Worm (Caenorhabditis elegans): ENCODE results near the gene F10A3.11.

Gene F10A3.11

DNA sequence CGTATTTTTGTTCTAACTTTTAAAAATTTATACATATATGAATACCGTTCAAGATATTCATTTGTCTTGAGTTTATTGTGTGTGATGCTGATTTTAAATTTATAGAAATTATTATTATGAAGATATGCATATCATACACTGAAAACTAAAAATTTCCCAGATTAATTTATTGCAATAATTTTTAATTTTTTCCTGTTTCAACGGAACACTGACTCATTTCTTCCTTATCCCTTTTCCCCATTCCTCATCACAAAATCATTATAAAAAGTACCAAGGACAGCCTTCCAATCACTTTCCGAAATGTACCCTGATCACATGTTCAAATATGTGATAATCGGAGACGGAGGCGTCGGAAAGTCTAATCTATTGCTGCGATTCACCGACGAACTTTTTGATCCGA lies 32.2 kb downstream of the F10A3.11 start, which contains the start of gene rabr-4:
Gene rabr-4 (plus strand): TSS at position 301 of the 400 bp plus-strand sequence.
- TF ChIP-seq ceh-22 (tag; optimal IDR thresholded peaks at IDR 0.05) (no peak), ztf-16 (tag; optimal IDR thresholded peaks at IDR 0.05) (no peak), odd-2 (tag; optimal IDR thresholded peaks at IDR 0.05) (no peak), sox-2 (GFP tag; IDR thresholded peaks at IDR 0.05) (no peak), ceh-24 (tag; optimal IDR thresholded peaks at IDR 0.05) (no peak), ets-4 (tag; optimal IDR thresholded peaks at IDR 0.05) (no peak), tbx-7 (tag; optimal IDR thresholded peaks at IDR 0.05) (no peak), F13H6.1 (tag; optimal IDR thresholded peaks at IDR 0.05) (no peak), sox-4 (tag; optimal IDR thresholded peaks at IDR 0.05) (no peak), C08G9.2 (tag; optimal IDR thresholded peaks at IDR 0.05) (no peak), ceh-9 (tag; optimal IDR thresholded peaks at IDR 0.05) (no peak), rnt-1 (tag; optimal IDR thresholded peaks at IDR 0.05) (no peak), Y22D7AL.16 (tag; optimal IDR thresholded peaks at IDR 0.05) (no peak), ceh-2 (tag; optimal IDR thresholded peaks at IDR 0.05) (no peak), madf-2 (tag; optimal IDR thresholded peaks at IDR 0.05) (no peak), K02D7.2 (tag; optimal IDR thresholded peaks at IDR 0.05) (no peak)

DNA sequence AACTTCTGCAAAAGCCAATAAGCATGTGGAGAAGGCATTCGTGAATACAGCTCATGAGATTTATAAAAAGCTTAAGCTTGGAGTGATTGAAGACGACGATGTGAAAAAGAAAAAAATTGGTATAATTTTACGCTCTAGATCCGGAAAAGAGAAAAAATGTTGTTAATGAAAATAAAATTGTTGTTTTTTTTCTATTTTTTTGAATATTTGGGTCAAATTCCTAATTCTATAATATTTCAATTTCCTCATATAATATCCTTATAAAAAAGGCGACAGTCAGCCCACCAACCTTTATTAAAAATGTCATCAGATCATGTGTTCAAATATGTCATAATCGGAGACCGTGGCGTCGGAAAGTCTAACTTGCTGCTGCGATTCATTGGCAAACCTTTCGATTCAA lies 32.9 kb downstream of the F10A3.11 start, which contains the start of gene rabr-3:
Gene rabr-3 (plus strand): TSS at position 301 of the 400 bp plus-strand sequence.
- no peak for TF ChIP-seq fax-1 (tag; optimal IDR thresholded peaks at IDR 0.05)
- TF ChIP-seq ceh-22 (tag; optimal IDR thresholded peaks at IDR 0.05): no peak
- no peak for TF ChIP-seq odd-2 (tag; optimal IDR thresholded peaks at IDR 0.05)
- no peak for TF ChIP-seq nfya-1 (tag; optimal IDR thresholded peaks at IDR 0.05)
- no peak for TF ChIP-seq che-1 (tag; optimal IDR thresholded peaks at IDR 0.05)

DNA sequence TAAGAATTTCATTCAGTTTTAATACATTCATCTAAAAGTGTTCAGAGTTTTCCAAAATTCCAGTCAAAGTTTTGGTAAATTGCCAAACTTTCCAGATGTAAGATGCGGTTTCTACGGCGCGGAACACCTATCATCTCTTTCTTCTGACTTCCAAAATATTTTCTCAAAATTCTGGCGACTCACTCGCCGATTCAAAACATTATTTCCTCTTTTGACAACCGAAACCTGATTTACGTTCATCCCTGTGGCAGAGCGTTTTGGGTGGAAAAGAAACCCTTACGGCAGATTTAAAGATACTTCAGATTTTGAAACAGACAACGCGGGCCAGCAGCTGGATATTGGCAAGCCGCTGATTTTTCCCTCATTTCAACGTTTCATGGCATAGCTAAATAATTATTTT lies 35.5 kb downstream of the F10A3.11 start, which contains the start of gene F11A5.5:
Gene F11A5.5 (plus strand): TSS at position 301 of the 400 bp plus-strand sequence.
- no peak for TF ChIP-seq pros-1 (tag; optimal IDR thresholded peaks at IDR 0.05)
- TF ChIP-seq odd-2 (tag; optimal IDR thresholded peaks at IDR 0.05): no peak
- no peak for TF ChIP-seq ceh-6 (GFP tag; optimal IDR thresholded peaks at IDR 0.05)

DNA sequence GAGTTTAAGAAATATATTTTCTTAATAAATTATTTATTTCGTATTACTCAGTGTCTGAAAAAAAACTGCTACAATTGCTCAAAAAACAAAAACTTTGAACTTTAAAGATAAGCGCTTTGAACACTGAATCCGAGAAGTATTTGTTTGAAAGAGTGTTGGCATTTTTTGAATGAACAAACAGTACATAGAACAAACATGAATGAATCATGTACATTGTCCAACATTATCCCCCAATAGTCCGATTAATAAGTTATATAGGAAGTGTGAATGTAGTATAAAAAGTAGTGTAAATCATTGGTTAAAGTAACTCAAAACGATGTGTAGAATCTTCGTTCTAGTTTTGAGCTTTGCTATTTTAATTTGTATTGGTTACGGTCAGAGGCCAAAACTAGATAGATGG lies 39.2 kb downstream of the F10A3.11 start, which contains the start of gene F11A5.17:
Gene F11A5.17 (plus strand): TSS at position 301 of the 400 bp plus-strand sequence.
- no peak for TF ChIP-seq hlh-30 (tag; optimal IDR thresholded peaks at IDR 0.05; ENCODE audit: insufficient read depth)
- TF ChIP-seq gmeb-2 (tag; optimal IDR thresholded peaks at IDR 0.05): no peak
- TF ChIP-seq ceh-14 (tag; optimal IDR thresholded peaks at IDR 0.05): no peak
- no peak for TF ChIP-seq lin-11 (tag; optimal IDR thresholded peaks at IDR 0.05)
- TF ChIP-seq sox-4 (tag; optimal IDR thresholded peaks at IDR 0.05): no peak

DNA sequence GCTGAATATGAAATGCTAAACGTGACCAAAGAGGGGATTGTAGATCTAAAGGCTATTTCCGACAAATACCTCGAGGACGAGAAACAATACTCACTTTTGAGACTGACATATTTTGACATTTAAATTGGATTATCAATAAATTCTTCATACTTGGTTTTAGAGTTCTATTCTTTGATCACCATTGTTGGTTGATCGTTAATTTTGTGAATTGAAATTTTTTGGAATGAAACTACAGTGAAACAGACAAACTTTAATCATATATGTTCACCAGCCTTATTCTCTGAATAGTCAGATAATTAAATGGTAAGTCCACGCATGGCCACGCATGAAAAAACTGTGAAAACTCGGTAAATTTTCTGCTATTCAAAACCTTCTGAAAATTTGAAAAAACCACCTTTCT lies 40.1 kb downstream of the F10A3.11 start, which contains the start of gene F11A5.18:
Gene F11A5.18 (plus strand): TSS at position 301 of the 400 bp plus-strand sequence.
- TF ChIP-seq ceh-9 (tag; optimal IDR thresholded peaks at IDR 0.05): no peak
- no peak for TF ChIP-seq ceh-18 (tag; optimal IDR thresholded peaks at IDR 0.05)
- no peak for TF ChIP-seq che-1 (tag; optimal IDR thresholded peaks at IDR 0.05)
- no peak for TF ChIP-seq hlh-6 (tag; optimal IDR thresholded peaks at IDR 0.05)
- no peak for TF ChIP-seq ceh-34 (tag; optimal IDR thresholded peaks at IDR 0.05)
- no peak for TF ChIP-seq ets-4 (tag; optimal IDR thresholded peaks at IDR 0.05)
- TF ChIP-seq dve-1 (tag; optimal IDR thresholded peaks at IDR 0.05): no peak
- no peak for TF ChIP-seq fkh-6 (tag; optimal IDR thresholded peaks at IDR 0.05)
- TF ChIP-seq sdc-2 (tag; optimal IDR thresholded peaks at IDR 0.05): no peak
- no peak for TF ChIP-seq hlh-15 (tag; optimal IDR thresholded peaks at IDR 0.05)
- TF ChIP-seq unc-3 (GFP tag; conservative IDR thresholded peaks at IDR 0.05): no peak
- TF ChIP-seq unc-3 (tag; optimal IDR thresholded peaks at IDR 0.05): no peak
- no peak for TF ChIP-seq pax-1 (tag; optimal IDR thresholded peaks at IDR 0.05)
- no peak for TF ChIP-seq K02D7.2 (tag; optimal IDR thresholded peaks at IDR 0.05)
- TF ChIP-seq mec-3 (tag; optimal IDR thresholded peaks at IDR 0.05; ENCODE audit: borderline replicate concordance): no peak
- no peak for TF ChIP-seq ceh-31 (tag; optimal IDR thresholded peaks at IDR 0.05)
- TF ChIP-seq ztf-16 (tag; optimal IDR thresholded peaks at IDR 0.05): no peak
- TF ChIP-seq odd-2 (tag; optimal IDR thresholded peaks at IDR 0.05): no peak
- TF ChIP-seq pat-9 (tag; optimal IDR thresholded peaks at IDR 0.05): no peak
- no peak for TF ChIP-seq nhr-232 (tag; optimal IDR thresholded peaks at IDR 0.05)
- TF ChIP-seq eyg-1 (tag; optimal IDR thresholded peaks at IDR 0.05): no peak
